Worm (Caenorhabditis elegans): Measurements from ENCODE around the gene ceh-27.

ce11 chrV:11620081-11620480, 44.8 kb downstream of the ceh-27 start:
- no peak for TF ChIP-seq W03F9.2 (tag; optimal IDR thresholded peaks at IDR 0.05)
- no peak for TF ChIP-seq dao-5 (tag; optimal IDR thresholded peaks at IDR 0.05)

Measured in whole organism, L4/young adult.